Worm (Caenorhabditis elegans): Measurements from ENCODE around the gene Y22D7AL.15.

DNA sequence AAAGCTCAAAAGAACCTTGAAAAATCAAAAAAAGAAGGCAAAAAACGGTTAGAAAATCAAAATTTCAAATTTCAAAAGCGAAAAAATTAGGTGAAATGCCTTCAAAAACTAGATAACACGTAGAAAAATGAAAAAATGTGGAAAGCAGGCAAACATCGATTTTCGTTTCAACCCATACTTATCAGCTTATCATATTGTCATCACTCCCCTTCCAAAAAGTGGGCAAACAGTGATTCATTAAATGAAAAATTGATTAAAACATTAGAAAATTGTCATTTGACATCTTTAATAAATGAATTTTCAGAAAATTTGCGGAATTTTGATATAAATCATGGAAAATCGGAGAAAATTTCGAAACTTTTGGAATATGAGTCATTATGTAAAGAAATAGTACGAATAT is 1.4 kb upstream of the Y22D7AL.15 start:
- no peak for TF ChIP-seq unc-130 (tag; optimal IDR thresholded peaks at IDR 0.05)
- TF ChIP-seq ztf-4 (tag; optimal IDR thresholded peaks at IDR 0.05), result no peak
- no peak for TF ChIP-seq ztf-11 (tag; optimal IDR thresholded peaks at IDR 0.05)
- TF ChIP-seq alr-1 (tag; optimal IDR thresholded peaks at IDR 0.05; ENCODE audit: borderline replicate concordance), result no peak
- TF ChIP-seq nhr-77 (tag; optimal IDR thresholded peaks at IDR 0.05), result no peak
- no peak for TF ChIP-seq rnt-1 (tag; optimal IDR thresholded peaks at IDR 0.05)
- no peak for TF ChIP-seq hlh-17 (GFP tag; optimal IDR thresholded peaks at IDR 0.05; ENCODE audit: borderline replicate concordance)
- no peak for TF ChIP-seq nhr-28 (tag; optimal IDR thresholded peaks at IDR 0.05)
- no peak for TF ChIP-seq fos-1 (tag; optimal IDR thresholded peaks at IDR 0.05)

Measured in whole organism, L1 larva.